Worm (Caenorhabditis elegans) whole organism, early embryonic: ENCODE measurements around the gene tag-151.
A peak's percentile ranks its signal among the peaks of the same experiment; 100 is the strongest.

ENCODE experiments used
- B0310.2 ChIP-seq: sonication (generic microtip); optimal IDR thresholded peaks from 2 replicates; lab custom pipeline; 2016; ENCODE audit warnings: mild to moderate bottlenecking, missing genetic modification characterization, missing compliant biosample characterization
- F13C5.2 ChIP-seq: sonication (generic microtip); optimal IDR thresholded peaks from 2 replicates; lab custom pipeline; 2017; ENCODE audit warnings: mild to moderate bottlenecking, missing genetic modification characterization, inconsistent platforms, missing compliant biosample characterization
- aly-1 ChIP-seq: sonication (generic microtip); optimal IDR thresholded peaks from 2 replicates; lab custom pipeline; 2016; ENCODE audit warnings: missing genetic modification characterization, missing compliant biosample characterization
- ama-1 ChIP-seq: fragments of 150-350 bp; optimal IDR thresholded peaks from 2 replicates; lab custom pipeline; 2014
- ceh-13 ChIP-seq: fragments of 200-800 bp; sonication (Bioruptor generic); optimal IDR thresholded peaks from 2 replicates; lab custom pipeline; 2018; ENCODE audit warnings: mild to moderate bottlenecking, missing genetic modification characterization, missing compliant biosample characterization
- ceh-36 ChIP-seq: sonication (generic microtip); optimal IDR thresholded peaks from 2 replicates; lab custom pipeline; 2016; ENCODE audit warnings: missing genetic modification characterization, inconsistent platforms, missing compliant biosample characterization
- ets-7 ChIP-seq: sonication (generic microtip); optimal IDR thresholded peaks from 2 replicates; lab custom pipeline; 2016; ENCODE audit warnings: missing genotype, missing genetic modification characterization, missing compliant biosample characterization
- flt-1 ChIP-seq: fragments of 200-800 bp; sonication (Bioruptor generic); IDR thresholded peaks from 2 replicates; pipeline ENCODE4 v1.3.6; 2022; ENCODE audit warnings: missing genetic modification characterization, missing compliant biosample characterization
- hmbx-1 ChIP-seq: sonication (generic microtip); optimal IDR thresholded peaks from 2 replicates; lab custom pipeline; 2016; ENCODE audit warnings: mild to moderate bottlenecking, missing genetic modification characterization, missing compliant biosample characterization
- hmg-4 ChIP-seq: fragments of 200-800 bp; sonication (Bioruptor generic); optimal IDR thresholded peaks from 2 replicates; lab custom pipeline; 2018; ENCODE audit warnings: mild to moderate bottlenecking, missing genetic modification characterization, missing compliant biosample characterization
- hnd-1 ChIP-seq: sonication (generic microtip); optimal IDR thresholded peaks from 2 replicates; lab custom pipeline; 2016; ENCODE audit warnings: missing genetic modification characterization, missing compliant biosample characterization
- pes-1 ChIP-seq: fragments of 200-800 bp; sonication (Bioruptor generic); IDR thresholded peaks from 2 replicates; pipeline ENCODE4 v1.3.6; 2022; ENCODE audit warnings: missing genetic modification reagents, missing genetic modification characterization, missing compliant biosample characterization
- scrt-1 ChIP-seq: fragments of 200-800 bp; sonication (Bioruptor generic); IDR thresholded peaks from 2 replicates; pipeline ENCODE4 v1.3.6; 2022; ENCODE audit warnings: missing genetic modification characterization, missing compliant biosample characterization
- sea-1 ChIP-seq: fragments of 200-800 bp; sonication (Bioruptor generic); conservative IDR thresholded peaks from 2 replicates; pipeline ENCODE4 v1.3.6; 2022; ENCODE audit warnings: missing genetic modification characterization, missing compliant biosample characterization
- tbx-11 ChIP-seq: fragments of 200-800 bp; sonication (Bioruptor generic); IDR thresholded peaks from 2 replicates; pipeline ENCODE4 v1.3.6; 2022; ENCODE audit warnings: missing genetic modification characterization, missing compliant biosample characterization
- tbx-37 ChIP-seq: fragments of 200-800 bp; sonication (Bioruptor generic); conservative IDR thresholded peaks from 2 replicates; pipeline ENCODE4 v1.3.6; 2022; ENCODE audit warnings: missing genetic modification reagents, missing genetic modification characterization, missing compliant biosample characterization
- tra-4 ChIP-seq: sonication (generic microtip); optimal IDR thresholded peaks from 2 replicates; lab custom pipeline; 2017; ENCODE audit warnings: missing genetic modification characterization, missing compliant biosample characterization

The tag-151 gene

ce11 chrII:4703011-4703410, 7.1 kb upstream of the tag-151 start:
- TF ChIP-seq flt-1 (GFP tag; lab: Robert Waterston, UW), result no peak
- no peak for TF ChIP-seq aly-1 (tag; lab: Kevin White, UChicago)
- no peak for TF ChIP-seq hmg-4 (GFP tag; lab: Kevin White, UChicago)
- TF ChIP-seq tbx-37 (GFP tag; lab: Robert Waterston, UW), result no peak
- no peak for TF ChIP-seq ama-1
- no peak for TF ChIP-seq tra-4 (tag; lab: Kevin White, UChicago)
- TF ChIP-seq tbx-11 (GFP tag; lab: Robert Waterston, UW), result no peak
- no peak for TF ChIP-seq B0310.2 (tag; lab: Kevin White, UChicago)
- no peak for TF ChIP-seq hnd-1 (tag; lab: Kevin White, UChicago)
- no peak for TF ChIP-seq hmbx-1 (tag; lab: Kevin White, UChicago)
- TF ChIP-seq scrt-1 (GFP tag; lab: Robert Waterston, UW), result no peak
- TF ChIP-seq pes-1 (GFP tag; lab: Robert Waterston, UW), result no peak
- TF ChIP-seq F13C5.2 (tag; lab: Kevin White, UChicago), result no peak
- TF ChIP-seq ceh-36 (tag; lab: Kevin White, UChicago), result no peak
- TF ChIP-seq ets-7 (tag; lab: Kevin White, UChicago), result no peak
- no peak for TF ChIP-seq sea-1 (GFP tag; lab: Robert Waterston, UW)
- TF ChIP-seq ceh-13 (GFP tag; lab: Kevin White, UChicago), result no peak

- TF ChIP-seq ceh-36 (tag; lab: Kevin White, UChicago) (no peak), aly-1 (tag; lab: Kevin White, UChicago) (no peak), F13C5.2 (tag; lab: Kevin White, UChicago) (peak; percentile 12), pes-1 (GFP tag; lab: Robert Waterston, UW) (no peak)
Observed at ce11 chrII:4706359-4706871, 3.7 kb upstream of the tag-151 start, which contains the start of the genes F10G7.9 and tsn-1. TSS of gene F10G7.9 (minus strand) at chrII:4706485. TSS of gene tsn-1 (plus strand) at chrII:4706821.

- TF ChIP-seq sea-1 (GFP tag; lab: Robert Waterston, UW), result no peak
- no peak for TF ChIP-seq ets-7 (tag; lab: Kevin White, UChicago)
- no peak for TF ChIP-seq flt-1 (GFP tag; lab: Robert Waterston, UW)
- TF ChIP-seq B0310.2 (tag; lab: Kevin White, UChicago), result no peak
- TF ChIP-seq ama-1, result no peak
Observed at ce11 chrII:4710813-4711212, 736 bp downstream of the tag-151 start.

ce11 chrII:4715676-4716075, 5.6 kb downstream of the tag-151 start, which contains the start of gene F41C3.8:
TSS of gene F41C3.8 (plus strand) at chrII:4716046.
- TF ChIP-seq ets-7 (tag; lab: Kevin White, UChicago) (no peak), hmg-4 (GFP tag; lab: Kevin White, UChicago) (no peak), sea-1 (GFP tag; lab: Robert Waterston, UW) (no peak), hmbx-1 (tag; lab: Kevin White, UChicago) (no peak), tra-4 (tag; lab: Kevin White, UChicago) (no peak), ama-1 (no peak), tbx-37 (GFP tag; lab: Robert Waterston, UW) (no peak), ceh-36 (tag; lab: Kevin White, UChicago) (no peak), pes-1 (GFP tag; lab: Robert Waterston, UW) (no peak), scrt-1 (GFP tag; lab: Robert Waterston, UW) (no peak), aly-1 (tag; lab: Kevin White, UChicago) (no peak), F13C5.2 (tag; lab: Kevin White, UChicago) (no peak), flt-1 (GFP tag; lab: Robert Waterston, UW) (no peak), tbx-11 (GFP tag; lab: Robert Waterston, UW) (no peak), hnd-1 (tag; lab: Kevin White, UChicago) (no peak), B0310.2 (tag; lab: Kevin White, UChicago) (no peak), ceh-13 (GFP tag; lab: Kevin White, UChicago) (no peak)

ce11 chrII:4726120-4726519, 16.0 kb downstream of the tag-151 start, which contains the start of gene F10G7.10:
TSS of gene F10G7.10 (minus strand) at chrII:4726264.
- TF ChIP-seq hmbx-1 (tag; lab: Kevin White, UChicago), result no peak
- TF ChIP-seq ceh-13 (GFP tag; lab: Kevin White, UChicago), result no peak
- no peak for TF ChIP-seq pes-1 (GFP tag; lab: Robert Waterston, UW)
- TF ChIP-seq aly-1 (tag; lab: Kevin White, UChicago), result no peak
- TF ChIP-seq hnd-1 (tag; lab: Kevin White, UChicago), result no peak
- TF ChIP-seq tra-4 (tag; lab: Kevin White, UChicago), result no peak
- TF ChIP-seq sea-1 (GFP tag; lab: Robert Waterston, UW), result no peak
- TF ChIP-seq F13C5.2 (tag; lab: Kevin White, UChicago), result no peak
- no peak for TF ChIP-seq tbx-37 (GFP tag; lab: Robert Waterston, UW)
- TF ChIP-seq scrt-1 (GFP tag; lab: Robert Waterston, UW), result no peak

ce11 chrII:4726750-4727384, 16.8 kb downstream of the tag-151 start:
- TF ChIP-seq sea-1 (GFP tag; lab: Robert Waterston, UW) (no peak), hmg-4 (GFP tag; lab: Kevin White, UChicago) (no peak), hnd-1 (tag; lab: Kevin White, UChicago) (no peak), ceh-13 (GFP tag; lab: Kevin White, UChicago) (no peak), flt-1 (GFP tag; lab: Robert Waterston, UW) (no peak), aly-1 (tag; lab: Kevin White, UChicago) (no peak), ama-1 (no peak), tbx-37 (GFP tag; lab: Robert Waterston, UW) (no peak)

ce11 chrII:4727769-4728168, 17.7 kb downstream of the tag-151 start, which contains the start of gene ttr-41:
TSS of gene ttr-41 (minus strand) at chrII:4727869.
- TF ChIP-seq tra-4 (tag; lab: Kevin White, UChicago) (no peak), hmg-4 (GFP tag; lab: Kevin White, UChicago) (no peak), ceh-36 (tag; lab: Kevin White, UChicago) (no peak), flt-1 (GFP tag; lab: Robert Waterston, UW) (no peak), ets-7 (tag; lab: Kevin White, UChicago) (no peak), ceh-13 (GFP tag; lab: Kevin White, UChicago) (no peak), tbx-11 (GFP tag; lab: Robert Waterston, UW) (no peak), hnd-1 (tag; lab: Kevin White, UChicago) (no peak)
